Worm (Caenorhabditis elegans) whole organism, young adult: ENCODE data around the gene F49H12.4.

Experiments
- B0019.2 ChIP-seq: fragments of 200-800 bp; sonication (Bioruptor generic); conservative IDR thresholded peaks from 2 replicates; pipeline ENCODE4 v1.3.6; 2022; ENCODE audit warnings: missing genetic modification reagents, missing genetic modification characterization, missing compliant biosample characterization
- C17E4.6 ChIP-seq: fragments of 200-800 bp; sonication (Bioruptor generic); IDR thresholded peaks from 2 replicates; pipeline ENCODE4 v1.3.6; 2022; ENCODE audit warnings: missing genetic modification reagents, missing genetic modification characterization, missing compliant biosample characterization
- F57A8.1 ChIP-seq: fragments of 200-800 bp; sonication (Bioruptor generic); optimal IDR thresholded peaks from 2 replicates; lab custom pipeline; 2018; ENCODE audit warnings: mild to moderate bottlenecking, missing genetic modification characterization, moderate library complexity, missing compliant biosample characterization
- K11D2.4 ChIP-seq: fragments of 200-800 bp; sonication (Bioruptor generic); IDR thresholded peaks from 2 replicates; pipeline ENCODE4 v1.3.6; 2022; ENCODE audit warnings: missing genetic modification reagents, missing genetic modification characterization, missing compliant biosample characterization
- Y53G8AR.9 ChIP-seq: fragments of 200-800 bp; sonication (Bioruptor generic); conservative IDR thresholded peaks from 2 replicates; pipeline ENCODE4 v1.3.6; 2022; ENCODE audit warnings: missing genetic modification reagents, missing genetic modification characterization, missing compliant biosample characterization
- Y79H2A.3 ChIP-seq: fragments of 200-800 bp; sonication (Bioruptor generic); conservative IDR thresholded peaks from 2 replicates; pipeline ENCODE4 v1.3.6; 2022; ENCODE audit warnings: missing genetic modification reagents, missing genetic modification characterization, missing compliant biosample characterization
- Y95B8A.8 ChIP-seq: fragments of 200-800 bp; sonication (Bioruptor generic); IDR thresholded peaks from 2 replicates; pipeline ENCODE4 v1.3.6; 2022; ENCODE audit warnings: missing genetic modification reagents, missing genetic modification characterization, missing compliant biosample characterization
- ZK185.1 ChIP-seq: sonication (generic microtip); optimal IDR thresholded peaks from 2 replicates; lab custom pipeline; 2016; ENCODE audit warnings: mild to moderate bottlenecking, missing genetic modification characterization, missing compliant biosample characterization; ENCODE audit not compliant: poor library complexity, severe bottlenecking
- attf-5 ChIP-seq: fragments of 200-800 bp; sonication (Bioruptor generic); optimal IDR thresholded peaks from 2 replicates; lab custom pipeline; 2018; ENCODE audit warnings: mild to moderate bottlenecking, missing genetic modification characterization, missing compliant biosample characterization
- bed-1 ChIP-seq: fragments of 200-800 bp; sonication (Bioruptor generic); IDR thresholded peaks from 2 replicates; pipeline ENCODE4 v1.3.6; 2022; ENCODE audit warnings: missing genetic modification reagents, missing genetic modification characterization, missing compliant biosample characterization
- bed-2 ChIP-seq: fragments of 200-800 bp; sonication (Bioruptor generic); IDR thresholded peaks from 2 replicates; pipeline ENCODE4 v1.3.6; 2022; ENCODE audit warnings: missing genetic modification reagents, missing genetic modification characterization, missing compliant biosample characterization
- cebp-1 ChIP-seq, 2 experiments: fragments of 200-800 bp in 1 of 2; sonication (Bioruptor generic) in 1 of 2; sonication (generic microtip) in 1 of 2; IDR thresholded peaks in 1 of 2; optimal IDR thresholded peaks in 1 of 2; 2 replicates each; pipeline versions ENCODE4 v1.3.6 to Lab custom; 2017 to 2022; ENCODE audit warnings: missing compliant biosample characterization in 2 of 2, missing genetic modification characterization in 2 of 2, mild to moderate bottlenecking in 1 of 2, missing genetic modification reagents in 1 of 2, moderate library complexity in 1 of 2
- ceh-27 ChIP-seq: fragments of 200-800 bp; sonication (Bioruptor generic); optimal IDR thresholded peaks from 2 replicates; lab custom pipeline; 2018; ENCODE audit warnings: mild to moderate bottlenecking, missing genetic modification characterization, moderate library complexity, missing compliant biosample characterization
- ceh-58 ChIP-seq: fragments of 200-800 bp; sonication (Bioruptor generic); IDR thresholded peaks from 2 replicates; pipeline ENCODE4 v1.3.6; 2022; ENCODE audit warnings: missing genetic modification characterization, missing compliant biosample characterization
- chd-7 ChIP-seq: sonication (generic microtip); optimal IDR thresholded peaks from 2 replicates; lab custom pipeline; 2016; ENCODE audit warnings: mild to moderate bottlenecking, missing genetic modification characterization, moderate library complexity, missing compliant biosample characterization
- egl-18 ChIP-seq: fragments of 200-800 bp; sonication (Bioruptor generic); IDR thresholded peaks from 2 replicates; pipeline ENCODE4 v1.3.6; 2022; ENCODE audit warnings: missing genetic modification reagents, missing genetic modification characterization, missing compliant biosample characterization
- egl-44 ChIP-seq: fragments of 200-800 bp; sonication (Bioruptor generic); IDR thresholded peaks from 2 replicates; pipeline ENCODE4 v1.3.6; 2022; ENCODE audit warnings: missing genetic modification reagents, missing genetic modification characterization, missing compliant biosample characterization
- ets-4 ChIP-seq: fragments of 200-800 bp; sonication (Bioruptor generic); optimal IDR thresholded peaks from 2 replicates; lab custom pipeline; 2018; ENCODE audit warnings: mild to moderate bottlenecking, missing genetic modification characterization, missing compliant biosample characterization
- gei-17 ChIP-seq: fragments of 200-800 bp; sonication (Bioruptor generic); optimal IDR thresholded peaks from 2 replicates; lab custom pipeline; 2018; ENCODE audit warnings: mild to moderate bottlenecking, missing genetic modification characterization, missing compliant biosample characterization
- hmg-1.2 ChIP-seq: fragments of 200-800 bp; sonication (Bioruptor generic); IDR thresholded peaks from 2 replicates; pipeline ENCODE4 v1.3.6; 2022; ENCODE audit warnings: missing genetic modification reagents, missing genetic modification characterization, missing compliant biosample characterization
- let-607 ChIP-seq, 2 experiments: fragments of 200-800 bp in 1 of 2; sonication (Bioruptor generic) in 1 of 2; sonication (generic microtip) in 1 of 2; optimal IDR thresholded peaks; 2 replicates each; lab custom pipeline; 2016 to 2018; ENCODE audit warnings: mild to moderate bottlenecking in 2 of 2, missing compliant biosample characterization in 2 of 2, missing genetic modification characterization in 2 of 2, moderate library complexity in 2 of 2, missing genotype in 1 of 2
- lin-35 ChIP-seq, 3 experiments: fragments of 150-350 bp in 2 of 3; sonication (generic microtip) in 1 of 3; optimal IDR thresholded peaks; 2 replicates each; lab custom pipeline; 2014 to 2018; ENCODE audit warnings: missing biosample characterization in 3 of 3, missing genetic modification characterization in 3 of 3, missing genetic modification reagents in 3 of 3
- lsl-1 ChIP-seq: fragments of 200-800 bp; sonication (Bioruptor generic); optimal IDR thresholded peaks from 2 replicates; lab custom pipeline; 2018; ENCODE audit warnings: mild to moderate bottlenecking, missing genetic modification characterization, moderate library complexity, missing compliant biosample characterization
- madf-10 ChIP-seq: sonication (generic microtip); optimal IDR thresholded peaks from 2 replicates; lab custom pipeline; 2016; ENCODE audit warnings: mild to moderate bottlenecking, missing genetic modification characterization, missing compliant biosample characterization
- madf-6 ChIP-seq: fragments of 200-800 bp; sonication (Bioruptor generic); IDR thresholded peaks from 2 replicates; pipeline ENCODE4 v1.3.6; 2022; ENCODE audit warnings: missing genetic modification reagents, missing genetic modification characterization, missing compliant biosample characterization
- mxl-1 ChIP-seq: sonication (generic microtip); optimal IDR thresholded peaks from 2 replicates; lab custom pipeline; 2016; ENCODE audit warnings: missing genetic modification characterization, missing compliant biosample characterization
- nfya-2 ChIP-seq: fragments of 200-800 bp; sonication (Bioruptor generic); IDR thresholded peaks from 2 replicates; pipeline ENCODE4 v1.3.6; 2022; ENCODE audit warnings: missing genetic modification reagents, missing genetic modification characterization, missing compliant biosample characterization
- rec-8 ChIP-seq, 2 experiments: sonication (generic microtip); optimal IDR thresholded peaks; 2 replicates each; lab custom pipeline; 2016; ENCODE audit warnings: mild to moderate bottlenecking in 2 of 2, missing genetic modification characterization in 2 of 2, missing genetic modification reagents in 2 of 2, missing genotype in 2 of 2, missing biosample characterization in 1 of 2, missing compliant biosample characterization in 1 of 2, moderate library complexity in 1 of 2
- rpc-1 ChIP-seq, 2 experiments: fragments of 150-350 bp in 1 of 2; sonication (generic microtip) in 1 of 2; optimal IDR thresholded peaks; 2 replicates each; lab custom pipeline; 2014 to 2018; ENCODE audit warnings: missing biosample characterization in 1 of 2, missing genetic modification characterization in 1 of 2, missing genetic modification reagents in 1 of 2, missing genotype in 1 of 2
- somi-1 ChIP-seq: fragments of 200-800 bp; sonication (Bioruptor generic); optimal IDR thresholded peaks from 2 replicates; lab custom pipeline; 2018; ENCODE audit warnings: mild to moderate bottlenecking, missing genetic modification characterization, missing compliant biosample characterization
- sptf-2 ChIP-seq: fragments of 200-800 bp; sonication (Bioruptor generic); optimal IDR thresholded peaks from 2 replicates; lab custom pipeline; 2018; ENCODE audit warnings: mild to moderate bottlenecking, missing genetic modification characterization, missing compliant biosample characterization
- tbp1 ChIP-seq: fragments of 200-800 bp; sonication (Bioruptor generic); optimal IDR thresholded peaks from 2 replicates; lab custom pipeline; 2018; ENCODE audit warnings: mild to moderate bottlenecking, missing genetic modification characterization, missing compliant biosample characterization
- unc-130 ChIP-seq: sonication (generic microtip); optimal IDR thresholded peaks from 2 replicates; lab custom pipeline; 2016; ENCODE audit warnings: missing genetic modification reagents, missing genetic modification characterization, missing compliant biosample characterization
- ztf-22 ChIP-seq: fragments of 200-800 bp; sonication (Bioruptor generic); optimal IDR thresholded peaks from 2 replicates; lab custom pipeline; 2018; ENCODE audit warnings: mild to moderate bottlenecking, missing genetic modification characterization, moderate library complexity, missing compliant biosample characterization
- ztf-25 ChIP-seq: fragments of 200-800 bp; sonication (Bioruptor generic); IDR thresholded peaks from 2 replicates; pipeline ENCODE4 v1.3.6; 2022; ENCODE audit warnings: missing genetic modification reagents, missing genetic modification characterization, missing compliant biosample characterization
- ztf-3 ChIP-seq: fragments of 200-800 bp; sonication (Bioruptor generic); optimal IDR thresholded peaks from 2 replicates; lab custom pipeline; 2018; ENCODE audit warnings: mild to moderate bottlenecking, missing genetic modification characterization, missing compliant biosample characterization
- ztf-6 ChIP-seq: fragments of 200-800 bp; sonication (Bioruptor generic); IDR thresholded peaks from 2 replicates; pipeline ENCODE4 v1.3.6; 2022; ENCODE audit warnings: missing genetic modification reagents, missing genetic modification characterization, missing compliant biosample characterization

F49H12.4 gene

DNA sequence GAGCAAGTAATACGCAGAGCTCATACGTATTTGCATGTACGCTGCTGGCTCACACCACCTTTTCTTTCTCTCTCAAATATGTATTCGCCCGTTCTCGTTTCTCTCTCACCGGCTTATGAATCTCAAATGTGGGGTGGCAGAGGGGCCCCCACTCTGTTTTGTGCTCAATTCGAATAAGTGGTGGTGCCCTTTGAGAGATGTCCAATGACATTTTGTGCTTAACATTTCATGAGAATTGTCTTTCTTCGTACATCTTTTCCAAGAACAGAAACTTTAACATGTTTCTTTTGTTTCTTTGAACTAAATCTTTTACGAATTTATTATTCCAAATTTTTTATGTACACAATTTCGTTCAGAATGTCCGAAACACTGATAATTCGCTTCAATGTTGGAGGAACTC lies 4.4 kb downstream of the F49H12.4 start, which contains the start of gene F49H12.3:
Gene F49H12.3, plus strand, starts transcription at position 357 of the 400 bp plus-strand sequence.
- TF ChIP-seq K11D2.4 = no peak
- no peak for TF ChIP-seq sptf-2 (GFP tag; lab: Kevin White, UChicago)
- TF ChIP-seq lin-35 (GFP tag; optimal IDR thresholded peaks at IDR 0.05; lab: Kevin White, UChicago) = no peak
- TF ChIP-seq unc-130 (GFP tag; lab: Kevin White, UChicago) = no peak
- TF ChIP-seq ceh-58 = no peak
- TF ChIP-seq madf-10 (tag; lab: Kevin White, UChicago) = no peak
- no peak for TF ChIP-seq chd-7 (tag; lab: Kevin White, UChicago)
- TF ChIP-seq ets-4 (GFP tag; lab: Kevin White, UChicago) = no peak
- TF ChIP-seq mxl-1 (tag; lab: Kevin White, UChicago) = no peak
- TF ChIP-seq bed-2 (GFP tag; lab: Robert Waterston, UW) = no peak

DNA sequence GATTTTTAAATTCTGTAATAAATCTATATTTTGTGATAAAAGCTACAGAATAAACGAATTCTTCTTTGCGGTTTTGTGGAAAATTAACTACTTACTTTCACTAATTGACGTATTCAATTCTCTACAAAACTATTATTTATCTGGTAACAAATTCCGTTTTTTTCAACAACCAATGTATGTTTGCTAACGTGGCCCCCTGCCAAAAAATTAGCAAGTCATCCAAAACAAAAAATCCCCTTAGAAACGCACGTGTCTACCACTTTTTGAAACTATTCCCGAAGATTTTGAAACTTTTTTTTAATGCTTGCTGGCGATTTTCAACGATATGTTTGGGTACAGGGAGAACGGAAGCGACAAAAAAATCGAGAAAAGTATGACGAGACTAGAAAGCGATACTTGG lies 5.4 kb downstream of the F49H12.4 start, which contains the start of gene F49H12.2:
Gene F49H12.2, plus strand, starts transcription at position 301 of the 400 bp plus-strand sequence.
- TF ChIP-seq ztf-22 (GFP tag; lab: Kevin White, UChicago) (no peak), bed-1 (GFP tag; lab: Robert Waterston, UW) (no peak), hmg-1.2 (GFP tag; lab: Robert Waterston, UW) (no peak), ceh-27 (no peak), somi-1 (GFP tag; lab: Kevin White, UChicago) (no peak), tbp1 (GFP tag; lab: Kevin White, UChicago) (no peak), C17E4.6 (GFP tag; lab: Robert Waterston, UW) (no peak), nfya-2 (GFP tag; lab: Robert Waterston, UW) (no peak), let-607 (tag; optimal IDR thresholded peaks at IDR 0.05; lab: Kevin White, UChicago) (no peak), Y79H2A.3 (GFP tag; lab: Robert Waterston, UW) (no peak), rpc-1 (optimal IDR thresholded peaks at IDR 0.05; lab: Kevin White, UChicago) (no peak), rpc-1 (tag; optimal IDR thresholded peaks at IDR 0.05; lab: Kevin White, UChicago) (no peak), ztf-25 (GFP tag; lab: Robert Waterston, UW) (no peak)

DNA sequence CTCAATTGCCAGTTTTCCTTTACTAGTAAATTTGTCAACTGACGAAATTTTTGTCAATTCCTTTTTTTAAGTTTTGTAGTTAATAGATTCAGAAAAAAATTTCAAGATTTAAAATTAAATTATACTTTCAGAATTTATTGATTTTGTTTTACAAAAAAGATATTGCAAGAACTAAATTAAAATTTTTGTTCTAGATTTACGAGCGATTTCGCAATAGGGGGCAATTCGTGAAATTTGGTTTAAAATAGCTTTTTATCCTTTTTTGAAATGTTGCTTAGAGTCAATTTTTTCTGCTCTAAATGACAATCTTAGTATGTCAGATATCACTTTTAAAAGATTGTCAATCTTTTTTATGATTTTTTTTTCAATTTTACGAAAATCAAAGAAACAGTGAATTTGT lies 5.9 kb downstream of the F49H12.4 start:
- TF ChIP-seq cebp-1 (GFP tag; IDR thresholded peaks at IDR 0.05; lab: Robert Waterston, UW) (peak; percentile 63; the same call in 1 of the 2 replicates), cebp-1 (tag; optimal IDR thresholded peaks at IDR 0.05; lab: Kevin White, UChicago) (peak; percentile 95), rec-8 (tag; optimal IDR thresholded peaks at IDR 0.05; lab: Kevin White, UChicago) (no peak), Y95B8A.8 (no peak), bed-1 (GFP tag; lab: Robert Waterston, UW) (no peak), ztf-6 (no peak), B0019.2 (GFP tag; lab: Robert Waterston, UW) (no peak), egl-44 (GFP tag; lab: Robert Waterston, UW) (no peak)

DNA sequence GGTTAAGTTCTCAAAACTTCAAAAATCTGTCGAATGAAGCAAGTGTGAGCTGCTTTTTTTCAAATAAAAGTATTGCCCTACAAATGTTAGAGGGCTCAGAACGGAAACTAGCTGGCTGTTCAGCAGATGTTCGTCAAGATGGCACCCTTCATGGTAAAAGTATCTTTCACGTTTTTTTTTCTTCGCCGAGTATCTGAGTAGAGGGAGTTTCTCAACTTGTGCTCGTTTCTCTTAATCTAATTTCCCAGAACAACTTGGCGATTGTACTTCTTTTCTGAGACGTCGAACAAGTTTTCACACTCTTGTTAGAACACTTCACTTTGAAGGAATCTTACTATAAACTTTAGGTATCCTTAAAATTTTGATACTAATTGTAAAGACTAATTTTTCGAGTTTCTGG lies 8.1 kb downstream of the F49H12.4 start:
- TF ChIP-seq ceh-58 (no peak), egl-18 (GFP tag; lab: Robert Waterston, UW) (no peak), Y53G8AR.9 (GFP tag; lab: Robert Waterston, UW) (no peak), ZK185.1 (tag; lab: Kevin White, UChicago) (no peak), F57A8.1 (no peak), ztf-3 (GFP tag; lab: Kevin White, UChicago) (no peak), attf-5 (no peak), lsl-1 (GFP tag; lab: Kevin White, UChicago) (no peak), gei-17 (no peak), madf-6 (no peak), ceh-27 (no peak)
